Worm (Caenorhabditis elegans) whole organism, L2 larva: ENCODE measurements around the gene slc-36.3.

ENCODE experiments used
- C34F6.9 ChIP-seq: fragments of 150-350 bp; optimal IDR thresholded peaks from 2 replicates; lab custom pipeline; 2014; ENCODE audit warnings: missing biosample characterization, missing genetic modification characterization
- F13H6.1 ChIP-seq: sonication (generic microtip); optimal IDR thresholded peaks from 2 replicates; lab custom pipeline; 2016; ENCODE audit warnings: missing genetic modification characterization, missing compliant biosample characterization
- R02D3.7 ChIP-seq: fragments of 150-350 bp; optimal IDR thresholded peaks from 2 replicates; lab custom pipeline; 2014; ENCODE audit warnings: missing biosample characterization, missing genetic modification characterization
- Y55F3AM.14 ChIP-seq: fragments of 200-800 bp; sonication (Bioruptor generic); optimal IDR thresholded peaks from 2 replicates; lab custom pipeline; 2018; ENCODE audit warnings: mild to moderate bottlenecking, missing genetic modification characterization, missing compliant biosample characterization
- ZK546.5 ChIP-seq: sonication (generic microtip); optimal IDR thresholded peaks from 2 replicates; lab custom pipeline; 2017; ENCODE audit warnings: missing biosample characterization, missing genetic modification characterization
- ceh-82 ChIP-seq: fragments of 150-350 bp; optimal IDR thresholded peaks from 2 replicates; lab custom pipeline; 2014; ENCODE audit warnings: missing biosample characterization, missing genetic modification characterization
- crh-2 ChIP-seq: sonication (generic microtip); optimal IDR thresholded peaks from 2 replicates; lab custom pipeline; 2017; ENCODE audit warnings: missing biosample characterization, missing genetic modification characterization
- dmd-4 ChIP-seq: sonication (generic microtip); optimal IDR thresholded peaks from 2 replicates; lab custom pipeline; 2017; ENCODE audit warnings: missing biosample characterization, missing genetic modification characterization
- egl-27 ChIP-seq: sonication (generic microtip); optimal IDR thresholded peaks from 3 replicates; lab custom pipeline; 2017; ENCODE audit warnings: missing biosample characterization, missing genetic modification reagents, missing genetic modification characterization
- elt-3 ChIP-seq: sonication (generic microtip); optimal IDR thresholded peaks from 2 replicates; lab custom pipeline; 2017; ENCODE audit warnings: missing biosample characterization, missing genetic modification characterization
- fos-1 ChIP-seq: fragments of 150-350 bp; optimal IDR thresholded peaks from 2 replicates; lab custom pipeline; 2014; ENCODE audit warnings: missing biosample characterization, missing genetic modification characterization
- gmeb-1 ChIP-seq: fragments of 150-350 bp; optimal IDR thresholded peaks from 2 replicates; lab custom pipeline; 2014; ENCODE audit warnings: missing biosample characterization, missing genetic modification characterization
- lin-39 ChIP-seq: fragments of 150-350 bp; optimal IDR thresholded peaks from 2 replicates; lab custom pipeline; 2014; ENCODE audit warnings: missing biosample characterization, missing genetic modification reagents, missing genetic modification characterization
- lsy-2 ChIP-seq, 2 experiments: fragments of 150-350 bp in 1 of 2; sonication (generic microtip) in 1 of 2; optimal IDR thresholded peaks; 2 replicates each; lab custom pipeline; 2014 to 2017; ENCODE audit warnings: missing biosample characterization in 2 of 2, missing genetic modification characterization in 2 of 2
- mdl-1 ChIP-seq, 2 experiments: fragments of 150-350 bp in 1 of 2; sonication (generic microtip) in 1 of 2; optimal IDR thresholded peaks; 2 replicates each; lab custom pipeline; 2017; ENCODE audit warnings: missing biosample characterization in 2 of 2, missing genetic modification characterization in 2 of 2
- nhr-10 ChIP-seq: sonication (generic microtip); optimal IDR thresholded peaks from 2 replicates; lab custom pipeline; 2017; ENCODE audit warnings: missing biosample characterization, missing genetic modification characterization
- nhr-11 ChIP-seq: fragments of 150-350 bp; optimal IDR thresholded peaks from 2 replicates; lab custom pipeline; 2014; ENCODE audit warnings: missing biosample characterization, missing genetic modification characterization
- nhr-129 ChIP-seq: fragments of 150-350 bp; optimal IDR thresholded peaks from 2 replicates; lab custom pipeline; 2014; ENCODE audit warnings: missing biosample characterization, missing genetic modification characterization
- nhr-21 ChIP-seq: fragments of 150-350 bp; optimal IDR thresholded peaks from 2 replicates; lab custom pipeline; 2014; ENCODE audit warnings: missing biosample characterization, missing genetic modification characterization
- nhr-23 ChIP-seq: fragments of 150-350 bp; optimal IDR thresholded peaks from 2 replicates; lab custom pipeline; 2014; ENCODE audit warnings: missing biosample characterization, missing genetic modification reagents, missing genetic modification characterization
- nhr-237 ChIP-seq: fragments of 150-350 bp; optimal IDR thresholded peaks from 2 replicates; lab custom pipeline; 2014; ENCODE audit warnings: missing biosample characterization, missing genetic modification characterization
- nhr-25 ChIP-seq: fragments of 150-350 bp; sonication (generic microtip); optimal IDR thresholded peaks from 3 replicates; lab custom pipeline; 2014; ENCODE audit warnings: missing biosample characterization, missing genetic modification characterization
- sem-4 ChIP-seq: fragments of 150-350 bp; optimal IDR thresholded peaks from 2 replicates; lab custom pipeline; 2014; ENCODE audit warnings: missing biosample characterization, missing genetic modification reagents, missing genetic modification characterization
- sma-3 ChIP-seq: sonication (generic microtip); optimal IDR thresholded peaks from 2 replicates; lab custom pipeline; 2016; ENCODE audit warnings: missing genetic modification reagents, missing genetic modification characterization, missing compliant biosample characterization
- sma-9 ChIP-seq, 2 experiments: fragments of 150-350 bp in 1 of 2; sonication (generic microtip) in 1 of 2; optimal IDR thresholded peaks; 2 replicates each; lab custom pipeline; 2014 to 2016; ENCODE audit warnings: missing genetic modification characterization in 2 of 2, mild to moderate bottlenecking in 1 of 2, missing biosample characterization in 1 of 2, missing compliant biosample characterization in 1 of 2, missing genetic modification reagents in 1 of 2, moderate library complexity in 1 of 2
- unc-39 ChIP-seq: fragments of 150-350 bp; optimal IDR thresholded peaks from 2 replicates; lab custom pipeline; 2014; ENCODE audit warnings: missing biosample characterization, missing genetic modification characterization
- unc-55 ChIP-seq: fragments of 150-350 bp; sonication (generic microtip); optimal IDR thresholded peaks from 3 replicates; lab custom pipeline; 2014; ENCODE audit warnings: missing biosample characterization, missing genetic modification reagents, missing genetic modification characterization
- zag-1 ChIP-seq: fragments of 150-350 bp; optimal IDR thresholded peaks from 2 replicates; lab custom pipeline; 2014; ENCODE audit warnings: missing biosample characterization, missing genetic modification characterization
- ztf-1 ChIP-seq: fragments of 200-800 bp; sonication (Bioruptor generic); conservative IDR thresholded peaks from 2 replicates; pipeline ENCODE4 v1.3.6; 2022; ENCODE audit warnings: missing genetic modification characterization, missing compliant biosample characterization
- ztf-11 ChIP-seq: sonication (generic microtip); optimal IDR thresholded peaks from 2 replicates; lab custom pipeline; 2017; ENCODE audit warnings: missing biosample characterization, missing genetic modification characterization
- ztf-4 ChIP-seq: fragments of 150-350 bp; optimal IDR thresholded peaks from 2 replicates; lab custom pipeline; 2014; ENCODE audit warnings: missing biosample characterization, missing genetic modification characterization

Gene slc-36.3

DNA sequence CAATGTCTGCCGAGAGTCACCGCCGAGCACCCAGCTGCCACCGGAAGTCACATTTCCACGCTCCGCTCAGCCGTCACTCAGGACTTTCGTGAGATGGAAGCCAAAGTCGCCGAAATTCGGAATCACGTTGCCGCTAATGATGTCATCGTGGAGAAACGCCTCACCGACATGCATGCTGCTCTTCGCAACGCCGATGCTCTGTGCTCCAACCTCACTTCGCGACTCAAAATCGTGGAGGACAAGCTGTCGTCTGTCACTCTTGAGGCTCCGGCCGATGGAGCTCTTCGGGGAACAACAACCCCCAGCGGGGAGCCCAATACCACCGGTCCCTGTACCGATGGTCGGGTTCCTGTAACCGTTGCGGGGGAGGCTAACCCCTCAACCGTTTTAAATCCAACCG is 37.5 kb downstream of the slc-36.3 start:
- TF ChIP-seq nhr-23 (tag; lab: Kevin White, UChicago): no peak
- no peak for TF ChIP-seq lin-39
- TF ChIP-seq ceh-82: no peak
- TF ChIP-seq dmd-4 (tag; lab: Kevin White, UChicago): no peak
- TF ChIP-seq lsy-2 (tag; optimal IDR thresholded peaks at IDR 0.05; lab: Kevin White, UChicago): no peak
- TF ChIP-seq nhr-10 (tag; lab: Kevin White, UChicago): no peak
- no peak for TF ChIP-seq mdl-1 (tag; optimal IDR thresholded peaks at IDR 0.05; lab: Kevin White, UChicago)
- TF ChIP-seq unc-55: no peak
- no peak for TF ChIP-seq nhr-21 (tag; lab: Kevin White, UChicago)
- no peak for TF ChIP-seq C34F6.9 (tag; lab: Kevin White, UChicago)
- TF ChIP-seq nhr-25 (tag; lab: Kevin White, UChicago): no peak
- no peak for TF ChIP-seq Y55F3AM.14 (GFP tag; lab: Kevin White, UChicago)
- TF ChIP-seq F13H6.1: no peak
- TF ChIP-seq R02D3.7 (tag; lab: Kevin White, UChicago): no peak
- TF ChIP-seq ZK546.5 (tag; lab: Kevin White, UChicago): no peak
- no peak for TF ChIP-seq sem-4 (tag; lab: Kevin White, UChicago)
- TF ChIP-seq nhr-11: no peak
- no peak for TF ChIP-seq crh-2 (tag; lab: Kevin White, UChicago)
- no peak for TF ChIP-seq ztf-11 (tag; lab: Kevin White, UChicago)

DNA sequence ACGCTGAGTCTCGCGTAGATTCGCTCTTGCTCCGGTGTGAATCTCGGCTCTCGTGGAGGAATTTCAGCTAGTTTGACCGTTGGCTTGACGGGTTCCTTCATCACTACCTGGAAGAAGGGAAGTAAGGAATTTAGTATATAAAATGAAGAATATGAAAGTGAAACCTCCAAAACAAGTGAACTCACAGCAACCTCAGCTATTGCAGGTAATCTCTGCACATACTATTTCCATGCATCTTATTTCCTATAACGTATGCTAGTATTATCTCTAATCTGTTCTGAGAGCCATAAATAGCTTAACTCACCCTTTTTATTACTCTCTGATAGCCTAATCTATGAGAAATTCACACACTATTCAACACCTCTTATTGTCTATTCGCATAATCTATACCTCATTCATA is 39.0 kb downstream of the slc-36.3 start, which contains the start of gene Y38H6C.4:
Gene Y38H6C.4 (minus strand): TSS at position 101 of the 400 bp plus-strand sequence.
- TF ChIP-seq zag-1 (tag; lab: Kevin White, UChicago) (no peak), nhr-129 (tag; lab: Kevin White, UChicago) (no peak), Y55F3AM.14 (GFP tag; lab: Kevin White, UChicago) (no peak), gmeb-1 (tag; lab: Kevin White, UChicago) (no peak), elt-3 (tag; lab: Kevin White, UChicago) (no peak), ztf-1 (GFP tag; lab: Robert Waterston, UW) (no peak), unc-55 (no peak)

- TF ChIP-seq lsy-2 (tag; optimal IDR thresholded peaks at IDR 0.05; lab: Kevin White, UChicago) (no peak), ztf-1 (GFP tag; lab: Robert Waterston, UW) (no peak), sma-9 (GFP tag; optimal IDR thresholded peaks at IDR 0.05; lab: Kevin White, UChicago) (no peak), sma-9 (tag; optimal IDR thresholded peaks at IDR 0.05; lab: Kevin White, UChicago) (no peak), ztf-4 (tag; lab: Kevin White, UChicago) (no peak), C34F6.9 (tag; lab: Kevin White, UChicago) (no peak), egl-27 (no peak), nhr-21 (tag; lab: Kevin White, UChicago) (no peak), nhr-237 (tag; lab: Kevin White, UChicago) (no peak), nhr-25 (tag; lab: Kevin White, UChicago) (no peak), F13H6.1 (no peak)
These were observed 43.6 kb downstream of the slc-36.3 start, which contains the start of gene dct-14 for ce11 chrV:20500405-20500804. dct-14 (minus strand) TSS chrV:20500505.

DNA sequence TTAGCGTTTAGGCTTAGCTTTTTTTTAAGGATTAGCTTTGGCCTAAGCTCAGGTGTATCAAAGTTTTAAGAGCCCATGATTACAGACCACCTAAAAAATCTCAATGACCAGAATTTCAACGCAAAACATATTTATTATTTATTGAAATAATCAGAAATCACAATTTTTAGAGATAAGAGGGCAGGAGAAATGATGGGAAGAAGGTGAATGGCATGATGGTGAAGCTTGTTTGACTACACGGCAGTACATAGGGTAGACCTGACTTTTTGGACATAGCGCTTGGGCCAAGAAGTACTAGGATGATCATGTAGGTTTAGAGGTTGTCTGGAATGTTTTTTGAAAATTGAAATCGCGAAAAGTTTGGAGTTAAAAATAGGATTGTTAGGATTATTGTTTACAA is 44.4 kb downstream of the slc-36.3 start:
- TF ChIP-seq unc-39 (tag; lab: Kevin White, UChicago) (no peak), sma-3 (GFP tag; lab: Kevin White, UChicago) (no peak), fos-1 (tag; lab: Kevin White, UChicago) (peak; percentile 34)

ce11 chrV:20498980-20499379 is 45.0 kb downstream of the slc-36.3 start, which contains the start of gene dct-16:
dct-16 (minus strand) TSS chrV:20499057.
- TF ChIP-seq fos-1 (tag; lab: Kevin White, UChicago) (peak; percentile 58), nhr-10 (tag; lab: Kevin White, UChicago) (no peak), F13H6.1 (peak; percentile 5), gmeb-1 (tag; lab: Kevin White, UChicago) (peak; percentile 15), zag-1 (tag; lab: Kevin White, UChicago) (no peak), mdl-1 (tag; optimal IDR thresholded peaks at IDR 0.05; lab: Kevin White, UChicago) (peak in 1 of 2 experiments; percentile 29), sma-9 (GFP tag; optimal IDR thresholded peaks at IDR 0.05; lab: Kevin White, UChicago) (peak; percentile 68), sma-9 (tag; optimal IDR thresholded peaks at IDR 0.05; lab: Kevin White, UChicago) (no peak), crh-2 (tag; lab: Kevin White, UChicago) (peak; percentile 74)
- TF ChIP-seq, all 48 proteins: peak for 6
